Worm (Caenorhabditis elegans): ENCODE measurements around the gene spl-3.

The spl-3 gene

ce11 chrIV:1148425-1149151, 44.3 kb upstream of the spl-3 start (continued):
- no peak for TF ChIP-seq zfp-2 (tag; optimal IDR thresholded peaks at IDR 0.05)
- no peak for TF ChIP-seq nhr-111 (GFP tag; optimal IDR thresholded peaks at IDR 0.05)
- no peak for TF ChIP-seq mxl-2 (GFP tag; conservative IDR thresholded peaks at IDR 0.05)
- peak; percentile 84 for TF ChIP-seq nhr-28 (tag; optimal IDR thresholded peaks at IDR 0.05)
- no peak for TF ChIP-seq zip-11 (GFP tag; IDR thresholded peaks at IDR 0.05)
- no peak for TF ChIP-seq ctbp-1 (GFP tag; IDR thresholded peaks at IDR 0.05)
- no peak for TF ChIP-seq egl-27 (tag; optimal IDR thresholded peaks at IDR 0.05)
- TF ChIP-seq ceh-82 (tag; optimal IDR thresholded peaks at IDR 0.05), result no peak
- no peak for TF ChIP-seq madf-9 (GFP tag; conservative IDR thresholded peaks at IDR 0.05)
- TF ChIP-seq daf-19 (GFP tag; conservative IDR thresholded peaks at IDR 0.05), result no peak
- peak; percentile 78 for TF ChIP-seq dmd-6 (GFP tag; IDR thresholded peaks at IDR 0.05)
- 0 out of 2 replicates have a peak, but pooled peaks have one; percentile 23 for TF ChIP-seq lim-7 (GFP tag; IDR thresholded peaks at IDR 0.05)
- TF ChIP-seq lin-1 (GFP tag; IDR thresholded peaks at IDR 0.05), result 0 out of 2 replicates have a peak, but pooled peaks have one; percentile 11
- TF ChIP-seq mdl-1 (tag; optimal IDR thresholded peaks at IDR 0.05), result no peak
- no peak for TF ChIP-seq tag-97 (GFP tag; IDR thresholded peaks at IDR 0.05)
- TF ChIP-seq daf-16 (GFP tag; optimal IDR thresholded peaks at IDR 0.05), result no peak
- peak; percentile 31 for TF ChIP-seq daf-16 (tag; optimal IDR thresholded peaks at IDR 0.05)
- TF ChIP-seq daf-8 (GFP tag; IDR thresholded peaks at IDR 0.05), result no peak
- no peak for TF ChIP-seq ztf-11 (tag; optimal IDR thresholded peaks at IDR 0.05)
- TF ChIP-seq zag-1 (tag; optimal IDR thresholded peaks at IDR 0.05), result no peak
- no peak for TF ChIP-seq ceh-28 (tag; optimal IDR thresholded peaks at IDR 0.05)
- no peak for TF ChIP-seq T26A8.4 (GFP tag; IDR thresholded peaks at IDR 0.05)
- TF ChIP-seq lin-38 (GFP tag; IDR thresholded peaks at IDR 0.05), result 0 out of 2 replicates have a peak, but pooled peaks have one; percentile 34
- TF ChIP-seq T20F7.1 (GFP tag; optimal IDR thresholded peaks at IDR 0.05), result no peak
- no peak for TF ChIP-seq zip-2 (tag; optimal IDR thresholded peaks at IDR 0.05)
- TF ChIP-seq snpc-4 (tag; optimal IDR thresholded peaks at IDR 0.05), result no peak
- TF ChIP-seq nhr-41 (GFP tag; IDR thresholded peaks at IDR 0.05), result no peak
- TF ChIP-seq Y75B8A.6 (GFP tag; IDR thresholded peaks at IDR 0.05), result no peak
- TF ChIP-seq D1046.2 (GFP tag; IDR thresholded peaks at IDR 0.05), result no peak
- no peak for TF ChIP-seq ceh-44 (GFP tag; IDR thresholded peaks at IDR 0.05)
- no peak for TF ChIP-seq vab-7 (GFP tag; IDR thresholded peaks at IDR 0.05)
- no peak for TF ChIP-seq zfp-3 (GFP tag; conservative IDR thresholded peaks at IDR 0.05)
- TF ChIP-seq F10B5.3 (tag; optimal IDR thresholded peaks at IDR 0.05), result no peak
- TF ChIP-seq unc-130 (GFP tag; optimal IDR thresholded peaks at IDR 0.05), result no peak
- TF ChIP-seq skn-1 (tag; optimal IDR thresholded peaks at IDR 0.05), result no peak
- no peak for TF ChIP-seq dpl-1 (GFP tag; optimal IDR thresholded peaks at IDR 0.05)
- no peak for TF ChIP-seq dve-1 (tag; optimal IDR thresholded peaks at IDR 0.05; ENCODE audit: insufficient read depth)
- TF ChIP-seq rbr-2 (tag; optimal IDR thresholded peaks at IDR 0.05), result no peak
- TF ChIP-seq hlh-11 (tag; optimal IDR thresholded peaks at IDR 0.05), result peak; percentile 25
- no peak for TF ChIP-seq nhr-76 (tag; optimal IDR thresholded peaks at IDR 0.05)
- no peak for TF ChIP-seq saeg-2 (GFP tag; IDR thresholded peaks at IDR 0.05)
- TF ChIP-seq unc-62 (GFP tag; optimal IDR thresholded peaks at IDR 0.05 in 1 of 2), result peak in 1 of 2 experiments; percentile 78
- TF ChIP-seq unc-62 (tag; optimal IDR thresholded peaks at IDR 0.05), result no peak
- TF ChIP-seq fkh-10 (GFP tag; optimal IDR thresholded peaks at IDR 0.05), result no peak
- TF ChIP-seq pqm-1 (tag; optimal IDR thresholded peaks at IDR 0.05), result peak; percentile 64
